Fruit fly (Drosophila melanogaster) whole organism, embryonic: ENCODE results near the gene CG34116.
A peak's percentile ranks its signal among the peaks of the same experiment; 100 is the strongest.

Source experiments
- Bgb ChIP-seq: fragments of 200-800 bp; sonication (Bioruptor generic); IDR thresholded peaks from 2 replicates; pipeline ENCODE4 v1.3.6; 2022; ENCODE audit warnings: missing biosample characterization, missing genetic modification characterization; ENCODE audit not compliant: partially characterized antibody
- CG10274 ChIP-seq: fragments of 200-800 bp; sonication (Bioruptor generic); optimal IDR thresholded peaks from 3 replicates; lab custom pipeline; 2017; ENCODE audit warnings: missing biosample characterization, mild to moderate bottlenecking, missing genetic modification characterization
- CG11696 ChIP-seq: fragments of 200-800 bp; sonication (Bioruptor generic); IDR thresholded peaks from 2 replicates; pipeline ENCODE4 v1.3.6; 2022; ENCODE audit warnings: missing biosample characterization, missing genetic modification characterization
- CG12104 ChIP-seq: fragments of 200-800 bp; sonication (Bioruptor generic); optimal IDR thresholded peaks from 3 replicates; lab custom pipeline; 2016; ENCODE audit warnings: missing biosample characterization, missing genetic modification characterization
- CG1233 ChIP-seq: fragments of 200-800 bp; sonication (Bioruptor generic); optimal IDR thresholded peaks from 4 replicates; lab custom pipeline; 2018; ENCODE audit warnings: missing biosample characterization, mild to moderate bottlenecking, missing genetic modification characterization
- CG14441 ChIP-seq: fragments of 200-800 bp; sonication (Bioruptor generic); IDR thresholded peaks from 2 replicates; pipeline ENCODE4 v1.3.6; 2022; ENCODE audit warnings: missing biosample characterization, missing genetic modification characterization
- CG15011 ChIP-seq: fragments of 200-800 bp; sonication (Bioruptor generic); optimal IDR thresholded peaks from 3 replicates; lab custom pipeline; 2018; ENCODE audit warnings: missing biosample characterization, mild to moderate bottlenecking, missing genetic modification characterization
- CG17802 ChIP-seq: fragments of 200-800 bp; sonication (Bioruptor generic); optimal IDR thresholded peaks from 2 replicates; lab custom pipeline; 2018; ENCODE audit warnings: missing biosample characterization, mild to moderate bottlenecking, missing genetic modification characterization, moderate library complexity
- CG1832 ChIP-seq: fragments of 200-800 bp; sonication (Bioruptor generic); optimal IDR thresholded peaks from 2 replicates; lab custom pipeline; 2017; ENCODE audit warnings: missing biosample characterization, mild to moderate bottlenecking, missing genetic modification characterization, inconsistent platforms
- CG2199 ChIP-seq: fragments of 200-800 bp; sonication (Bioruptor generic); IDR thresholded peaks from 3 replicates; pipeline ENCODE4 v1.3.6; 2022; ENCODE audit warnings: missing biosample characterization, missing genetic modification characterization
- CG32772 ChIP-seq: fragments of 200-800 bp; sonication (Bioruptor generic); IDR thresholded peaks from 2 replicates; pipeline ENCODE4 v1.3.6; 2022; ENCODE audit warnings: missing biosample characterization, missing genetic modification characterization
- CG33557 ChIP-seq: fragments of 200-800 bp; sonication (Bioruptor generic); optimal IDR thresholded peaks from 2 replicates; lab custom pipeline; 2019; ENCODE audit warnings: missing biosample characterization, mild to moderate bottlenecking, missing genetic modification characterization, moderate library complexity
- CG34422 ChIP-seq: fragments of 200-800 bp; sonication (Bioruptor generic); IDR thresholded peaks from 3 replicates; pipeline ENCODE4 v1.3.6; 2022; ENCODE audit warnings: missing biosample characterization, missing genetic modification characterization
- CG4360 ChIP-seq: fragments of 200-800 bp; sonication (Bioruptor generic); IDR thresholded peaks from 2 replicates; pipeline ENCODE4 v1.3.6; 2022; ENCODE audit warnings: missing biosample characterization, missing genetic modification characterization
- CG4820 ChIP-seq: fragments of 200-800 bp; sonication (Bioruptor generic); optimal IDR thresholded peaks from 3 replicates; lab custom pipeline; 2016; ENCODE audit warnings: missing biosample characterization, missing genetic modification characterization
- CG5180 ChIP-seq: fragments of 200-800 bp; sonication (Bioruptor generic); optimal IDR thresholded peaks from 3 replicates; lab custom pipeline; 2017; ENCODE audit warnings: missing biosample characterization, missing genetic modification characterization, mild to moderate bottlenecking, moderate library complexity, missing genetic modification reagents
- CG5953 ChIP-seq: fragments of 200-800 bp; sonication (Bioruptor generic); IDR thresholded peaks from 2 replicates; pipeline ENCODE4 v1.3.6; 2022; ENCODE audit warnings: missing biosample characterization, missing genetic modification characterization
- CG6683 ChIP-seq: fragments of 200-800 bp; sonication (Bioruptor generic); optimal IDR thresholded peaks from 2 replicates; lab custom pipeline; 2017; ENCODE audit warnings: missing biosample characterization, mild to moderate bottlenecking, missing genetic modification characterization, missing genetic modification reagents
- CG6854 ChIP-seq: fragments of 200-800 bp; sonication (Bioruptor generic); optimal IDR thresholded peaks from 3 replicates; lab custom pipeline; 2017; ENCODE audit warnings: missing biosample characterization, mild to moderate bottlenecking, missing genetic modification characterization
- CG7556 ChIP-seq: fragments of 200-800 bp; sonication (Bioruptor generic); optimal IDR thresholded peaks from 2 replicates; lab custom pipeline; 2017; ENCODE audit warnings: missing biosample characterization, mild to moderate bottlenecking, missing genetic modification characterization
- CG7839 ChIP-seq: fragments of 200-800 bp; sonication (Bioruptor generic); optimal IDR thresholded peaks from 3 replicates; lab custom pipeline; 2018; ENCODE audit warnings: missing biosample characterization, mild to moderate bottlenecking, missing genetic modification characterization, moderate library complexity
- CG8089 ChIP-seq: fragments of 200-800 bp; sonication (Bioruptor generic); optimal IDR thresholded peaks from 3 replicates; lab custom pipeline; 2016; ENCODE audit warnings: missing biosample characterization, missing genetic modification characterization
- CG8924 ChIP-seq: fragments of 200-800 bp; optimal IDR thresholded peaks from 3 replicates; lab custom pipeline; 2019; ENCODE audit warnings: missing biosample characterization, mild to moderate bottlenecking, missing genetic modification characterization, moderate library complexity
- CHES-1-like ChIP-seq: fragments of 200-800 bp; sonication (Bioruptor generic); optimal IDR thresholded peaks from 2 replicates; lab custom pipeline; 2016; ENCODE audit warnings: missing biosample characterization, missing genetic modification characterization
- CkIIα-i1 ChIP-seq: fragments of 200-800 bp; sonication (Bioruptor generic); IDR thresholded peaks from 2 replicates; pipeline ENCODE4 v1.3.6; 2022; ENCODE audit warnings: missing biosample characterization, missing genetic modification characterization
- E2f1 ChIP-seq: fragments of 200-800 bp; sonication (Bioruptor generic); IDR thresholded peaks from 2 replicates; pipeline ENCODE4 v1.3.6; 2022; ENCODE audit warnings: missing biosample characterization, missing genetic modification characterization
- Ets65A ChIP-seq: fragments of 200-800 bp; sonication (Bioruptor generic); peaks from one replicate; lab custom pipeline; 2016; ENCODE audit warnings: missing biosample characterization, missing genetic modification characterization
- Hmx ChIP-seq: fragments of 200-800 bp; sonication (Bioruptor generic); optimal IDR thresholded peaks from 2 replicates; lab custom pipeline; 2016; ENCODE audit warnings: missing biosample characterization, missing genetic modification characterization
- Hr51 ChIP-seq, 2 experiments: fragments of 200-800 bp; sonication (Bioruptor generic); optimal IDR thresholded peaks; 2 replicates in 1 of 2; 3 replicates in 1 of 2; lab custom pipeline; 2016 to 2018; ENCODE audit warnings: missing biosample characterization in 2 of 2, missing genetic modification characterization in 2 of 2, mild to moderate bottlenecking in 1 of 2, moderate library complexity in 1 of 2
- Meics ChIP-seq: fragments of 200-800 bp; sonication (Bioruptor generic); optimal IDR thresholded peaks from 2 replicates; lab custom pipeline; 2017; ENCODE audit warnings: missing biosample characterization, mild to moderate bottlenecking, missing genetic modification characterization
- Oli ChIP-seq: fragments of 200-800 bp; sonication (Bioruptor generic); optimal IDR thresholded peaks from 2 replicates; lab custom pipeline; 2018; ENCODE audit warnings: missing biosample characterization, mild to moderate bottlenecking, missing genetic modification characterization, moderate library complexity
- Sry-δ ChIP-seq: fragments of 200-800 bp; sonication (Bioruptor generic); optimal IDR thresholded peaks from 2 replicates; lab custom pipeline; 2016; ENCODE audit warnings: missing biosample characterization, missing genetic modification characterization
- bigmax ChIP-seq: fragments of 200-800 bp; sonication (Bioruptor generic); optimal IDR thresholded peaks from 2 replicates; lab custom pipeline; 2018; ENCODE audit warnings: missing biosample characterization, mild to moderate bottlenecking, missing genetic modification characterization
- chinmo ChIP-seq: fragments of 200-800 bp; sonication (Bioruptor generic); IDR thresholded peaks from 4 replicates; pipeline ENCODE4 v1.3.6; 2022; ENCODE audit warnings: missing biosample characterization, missing genetic modification characterization; ENCODE audit not compliant: partially characterized antibody
- eve ChIP-seq, 2 experiments: fragments of >200 bp; optimal IDR thresholded peaks; 2 replicates each; lab custom pipeline; 2017; ENCODE audit warnings: missing biosample characterization in 2 of 2, missing genetic modification characterization in 2 of 2
- fd96Cb ChIP-seq: fragments of 200-800 bp; sonication (Bioruptor generic); optimal IDR thresholded peaks from 2 replicates; lab custom pipeline; 2018; ENCODE audit warnings: missing biosample characterization, mild to moderate bottlenecking, missing genetic modification characterization, moderate library complexity
- h ChIP-seq: fragments of >200 bp; optimal IDR thresholded peaks from 2 replicates; lab custom pipeline; 2017
- inv ChIP-seq: fragments of 200-800 bp; sonication (Bioruptor generic); IDR thresholded peaks from 2 replicates; pipeline ENCODE4 v1.3.6; 2022; ENCODE audit warnings: missing biosample characterization, missing genetic modification characterization; ENCODE audit not compliant: partially characterized antibody
- kay ChIP-seq: fragments of 200-800 bp; sonication (Bioruptor generic); optimal IDR thresholded peaks from 2 replicates; lab custom pipeline; 2016; ENCODE audit warnings: missing biosample characterization, missing genetic modification characterization
- nom ChIP-seq: fragments of 200-800 bp; sonication (Bioruptor generic); optimal IDR thresholded peaks from 2 replicates; lab custom pipeline; 2017; ENCODE audit warnings: missing biosample characterization, missing genetic modification characterization, mild to moderate bottlenecking, moderate library complexity, missing genetic modification reagents
- otp ChIP-seq: fragments of 200-800 bp; sonication (Bioruptor generic); IDR thresholded peaks from 3 replicates; pipeline ENCODE4, ENCODE4 v1.3.6; 2022; ENCODE audit warnings: missing biosample characterization, missing genetic modification characterization
- pho ChIP-seq: fragments of 200-800 bp; sonication (Bioruptor generic); optimal IDR thresholded peaks from 2 replicates; lab custom pipeline; 2016; ENCODE audit warnings: missing biosample characterization, missing genetic modification characterization
- psq ChIP-seq: fragments of 200-800 bp; sonication (Bioruptor generic); optimal IDR thresholded peaks from 2 replicates; lab custom pipeline; 2017; ENCODE audit warnings: missing biosample characterization, missing genetic modification characterization
- ranshi ChIP-seq: fragments of 200-800 bp; sonication (Bioruptor generic); IDR thresholded peaks from 2 replicates; pipeline ENCODE4 v1.3.6; 2022; ENCODE audit warnings: missing biosample characterization, missing genetic modification characterization
- scrt ChIP-seq: fragments of 200-800 bp; sonication (Bioruptor generic); optimal IDR thresholded peaks from 2 replicates; lab custom pipeline; 2018; ENCODE audit warnings: missing biosample characterization, mild to moderate bottlenecking, missing genetic modification characterization, moderate library complexity
- sob ChIP-seq: fragments of 200-800 bp; sonication (Bioruptor generic); IDR thresholded peaks from 2 replicates; pipeline ENCODE4 v1.3.6; 2022; ENCODE audit warnings: missing biosample characterization, missing genetic modification characterization
- usp ChIP-seq: fragments of >200 bp; optimal IDR thresholded peaks from 2 replicates; lab custom pipeline; 2017; ENCODE audit warnings: missing biosample characterization, missing genetic modification characterization
- vfl ChIP-seq: fragments of 200-800 bp; sonication (Bioruptor generic); optimal IDR thresholded peaks from 2 replicates; lab custom pipeline; 2016; ENCODE audit warnings: missing biosample characterization, missing genetic modification characterization
- wdn ChIP-seq: fragments of 200-800 bp; sonication (Bioruptor generic); IDR thresholded peaks from 2 replicates; pipeline ENCODE4 v1.3.6; 2022; ENCODE audit warnings: missing biosample characterization, missing genetic modification characterization
- zfh1 ChIP-seq: fragments of 200-800 bp; sonication (Bioruptor generic); IDR thresholded peaks from 3 replicates; pipeline ENCODE4 v1.3.6; 2022; ENCODE audit warnings: missing biosample characterization, missing genetic modification characterization

The CG34116 gene

dm6 chr3L:19845047-19845906, 39.4 kb upstream of the CG34116 start, which contains the start of gene Papss (continued):
- TF ChIP-seq bigmax (GFP tag; lab: Kevin White, UChicago): no peak
- peak; percentile 38 for TF ChIP-seq CG6683 (GFP tag; lab: Kevin White, UChicago)
- TF ChIP-seq Sry-δ (GFP tag; lab: Kevin White, UChicago): peak; percentile 70
- TF ChIP-seq CG2199 (GFP tag; lab: Robert Waterston, UW): peak; percentile 88
- TF ChIP-seq CG33557 (GFP tag; lab: Kevin White, UChicago): no peak
- no peak for TF ChIP-seq vfl
- peak; percentile 5 for TF ChIP-seq fd96Cb (tag; lab: Kevin White, UChicago)
- no peak for TF ChIP-seq CG10274 (GFP tag; lab: Kevin White, UChicago)
- no peak for TF ChIP-seq eve (GFP tag; optimal IDR thresholded peaks at IDR 0.05; lab: Kevin White, UChicago)
- TF ChIP-seq CG7839 (tag; lab: Kevin White, UChicago): no peak
- no peak for TF ChIP-seq CG4820 (GFP tag; lab: Kevin White, UChicago)
- TF ChIP-seq kay (GFP tag; lab: Kevin White, UChicago): no peak
- TF ChIP-seq CG5953 (GFP tag; lab: Robert Waterston, UW): no peak
- TF ChIP-seq Oli (tag; lab: Kevin White, UChicago): no peak
- TF ChIP-seq Hmx: no peak
- no peak for TF ChIP-seq nom (GFP tag; lab: Kevin White, UChicago)
- TF ChIP-seq CG32772 (GFP tag; lab: Robert Waterston, UW): no peak
- no peak for TF ChIP-seq CG4360
- 0 out of 2 replicates have a peak, but pooled peaks have one; percentile 35 for TF ChIP-seq CG14441
- 0 out of 2 replicates have a peak, but pooled peaks have one; percentile 17 for TF ChIP-seq E2f1
- TF ChIP-seq chinmo: no peak
- no peak for TF ChIP-seq CG1832 (GFP tag; lab: Kevin White, UChicago)
- TF ChIP-seq pho (GFP tag; lab: Kevin White, UChicago): peak; percentile 11
- no peak for TF ChIP-seq scrt (GFP tag; lab: Kevin White, UChicago)
- peak; percentile 82 for TF ChIP-seq Bgb (GFP tag; lab: Robert Waterston, UW)
- TF ChIP-seq inv: peak; percentile 77
- TF ChIP-seq CHES-1-like (GFP tag; lab: Kevin White, UChicago): no peak
- TF ChIP-seq usp (GFP tag; lab: Kevin White, UChicago): no peak
- no peak for TF ChIP-seq ranshi (GFP tag; lab: Robert Waterston, UW)
- peak; percentile 17; the same call in 1 of the 2 replicates for TF ChIP-seq wdn (GFP tag; lab: Robert Waterston, UW)
- no peak for TF ChIP-seq otp (GFP tag; lab: Robert Waterston, UW)
- peak; percentile 26 for TF ChIP-seq Meics (GFP tag; lab: Kevin White, UChicago)
- no peak for TF ChIP-seq CG17802 (tag; lab: Kevin White, UChicago)
- TF ChIP-seq CG11696 (GFP tag; lab: Robert Waterston, UW): no peak
- peak; percentile 53; the same call in 1 of the 3 replicates for TF ChIP-seq zfh1 (GFP tag; lab: Robert Waterston, UW)
- TF ChIP-seq CG7556: peak; percentile 36
- no peak for TF ChIP-seq psq (GFP tag; lab: Kevin White, UChicago)
- peak; percentile 9 for TF ChIP-seq CG12104
- no peak; the same call in 2 of the 3 replicates for TF ChIP-seq CG34422 (GFP tag; lab: Robert Waterston, UW)
- TF ChIP-seq CG8924 (tag; lab: Kevin White, UChicago): peak; percentile 27
- peak; percentile 12 for TF ChIP-seq CG6854 (GFP tag; lab: Kevin White, UChicago)
- TF ChIP-seq CkIIα-i1 (GFP tag; lab: Robert Waterston, UW): no peak
- no peak for TF ChIP-seq CG15011
- no peak; the same call in 1 of the 2 replicates for TF ChIP-seq sob (GFP tag; lab: Robert Waterston, UW)
- no peak for TF ChIP-seq CG5180 (GFP tag; lab: Kevin White, UChicago)
- TF ChIP-seq CG1233 (GFP tag; lab: Kevin White, UChicago): peak; percentile 52
- no peak for TF ChIP-seq Ets65A (GFP tag; lab: Kevin White, UChicago)
- TF ChIP-seq Hr51 (GFP tag; optimal IDR thresholded peaks at IDR 0.05; lab: Kevin White, UChicago): no peak
- TF ChIP-seq CG8089: no peak
- no peak for TF ChIP-seq h (lab: Kevin White, UChicago)
